Worm (Caenorhabditis elegans) whole organism, late embryonic: ENCODE measurements around the gene hpo-30.

Experiments used
- K09A11.1 ChIP-seq: sonication (generic microtip); optimal IDR thresholded peaks from 2 replicates; lab custom pipeline; 2017; ENCODE audit warnings: antibody characterized with exemption, mild to moderate bottlenecking, missing genetic modification characterization, missing compliant biosample characterization; ENCODE audit not compliant: insufficient read depth
- ama-1 ChIP-seq: fragments of 150-350 bp; optimal IDR thresholded peaks from 2 replicates; lab custom pipeline; 2014
- ceh-19 ChIP-seq: fragments of 200-800 bp; sonication (Bioruptor generic); optimal IDR thresholded peaks from 2 replicates; lab custom pipeline; 2018; ENCODE audit warnings: mild to moderate bottlenecking, missing genetic modification characterization, missing compliant biosample characterization
- ceh-24 ChIP-seq: sonication (generic microtip); optimal IDR thresholded peaks from 2 replicates; lab custom pipeline; 2016; ENCODE audit warnings: mild to moderate bottlenecking, missing genetic modification characterization, missing compliant biosample characterization
- eyg-1 ChIP-seq: sonication (generic microtip); optimal IDR thresholded peaks from 2 replicates; lab custom pipeline; 2016; ENCODE audit warnings: missing genotype, missing genetic modification characterization, missing compliant biosample characterization
- ref-2 ChIP-seq: sonication (generic microtip); optimal IDR thresholded peaks from 2 replicates; lab custom pipeline; 2016; ENCODE audit warnings: missing genetic modification characterization, missing compliant biosample characterization
- unc-86 ChIP-seq: sonication (generic microtip); optimal IDR thresholded peaks from 2 replicates; lab custom pipeline; 2016; ENCODE audit warnings: missing genetic modification characterization, missing compliant biosample characterization

ce11 chrV:12261377-12261776 lies 48.8 kb downstream of the hpo-30 start, which contains the start of gene tbb-6:
- TF ChIP-seq ref-2 (tag; lab: Kevin White, UChicago), result no peak
- no peak for TF ChIP-seq ceh-24 (tag; lab: Kevin White, UChicago)
- TF ChIP-seq unc-86 (tag; lab: Kevin White, UChicago), result no peak
- no peak for TF ChIP-seq ama-1
- no peak for TF ChIP-seq eyg-1
- TF ChIP-seq ceh-19 (GFP tag; lab: Kevin White, UChicago), result no peak
- TF ChIP-seq K09A11.1, result no peak
